Worm (Caenorhabditis elegans) whole organism, young adult: ENCODE results near the gene srd-38.

Experiments used
- B0261.1 ChIP-seq: sonication (generic microtip); optimal IDR thresholded peaks from 2 replicates; lab custom pipeline; 2016; ENCODE audit warnings: mild to moderate bottlenecking, missing genetic modification characterization, moderate library complexity, missing compliant biosample characterization
- C17E4.6 ChIP-seq: fragments of 200-800 bp; sonication (Bioruptor generic); IDR thresholded peaks from 2 replicates; pipeline ENCODE4 v1.3.6; 2022; ENCODE audit warnings: missing genetic modification reagents, missing genetic modification characterization, missing compliant biosample characterization
- F10E7.11 ChIP-seq: sonication (generic microtip); optimal IDR thresholded peaks from 2 replicates; lab custom pipeline; 2017; ENCODE audit warnings: mild to moderate bottlenecking, missing genetic modification characterization, moderate library complexity, missing compliant biosample characterization
- F39B2.1 ChIP-seq: fragments of 200-800 bp; sonication (Bioruptor generic); IDR thresholded peaks from 2 replicates; pipeline ENCODE4 v1.3.6; 2022; ENCODE audit warnings: missing genetic modification reagents, missing genetic modification characterization, missing compliant biosample characterization
- F49E8.2 ChIP-seq: sonication (generic microtip); optimal IDR thresholded peaks from 3 replicates; lab custom pipeline; 2017; ENCODE audit warnings: missing genetic modification characterization, mild to moderate bottlenecking, missing compliant biosample characterization, antibody characterized with exemption, moderate library complexity; ENCODE audit not compliant: insufficient read depth
- F57A8.1 ChIP-seq: fragments of 200-800 bp; sonication (Bioruptor generic); optimal IDR thresholded peaks from 2 replicates; lab custom pipeline; 2018; ENCODE audit warnings: mild to moderate bottlenecking, missing genetic modification characterization, moderate library complexity, missing compliant biosample characterization
- F57C9.4 ChIP-seq: sonication (generic microtip); optimal IDR thresholded peaks from 2 replicates; lab custom pipeline; 2017; ENCODE audit warnings: mild to moderate bottlenecking, missing genetic modification characterization, missing compliant biosample characterization
- K11D2.4 ChIP-seq: fragments of 200-800 bp; sonication (Bioruptor generic); IDR thresholded peaks from 2 replicates; pipeline ENCODE4 v1.3.6; 2022; ENCODE audit warnings: missing genetic modification reagents, missing genetic modification characterization, missing compliant biosample characterization
- T26A5.8 ChIP-seq: sonication (generic microtip); optimal IDR thresholded peaks from 2 replicates; lab custom pipeline; 2016; ENCODE audit warnings: missing genetic modification characterization, missing compliant biosample characterization
- Y53F4B.3 ChIP-seq: fragments of 200-800 bp; sonication (Bioruptor generic); IDR thresholded peaks from 2 replicates; pipeline ENCODE4 v1.3.6; 2022; ENCODE audit warnings: missing genetic modification reagents, missing genetic modification characterization, missing compliant biosample characterization
- Y53G8AR.9 ChIP-seq: fragments of 200-800 bp; sonication (Bioruptor generic); conservative IDR thresholded peaks from 2 replicates; pipeline ENCODE4 v1.3.6; 2022; ENCODE audit warnings: missing genetic modification reagents, missing genetic modification characterization, missing compliant biosample characterization
- Y67H2A.10 ChIP-seq: fragments of 200-800 bp; sonication (Bioruptor generic); conservative IDR thresholded peaks from 2 replicates; pipeline ENCODE4 v1.3.6; 2022; ENCODE audit warnings: missing genetic modification reagents, missing genetic modification characterization, missing compliant biosample characterization
- ZK185.1 ChIP-seq: sonication (generic microtip); optimal IDR thresholded peaks from 2 replicates; lab custom pipeline; 2016; ENCODE audit warnings: mild to moderate bottlenecking, missing genetic modification characterization, missing compliant biosample characterization; ENCODE audit not compliant: poor library complexity, severe bottlenecking
- akir-1 ChIP-seq: fragments of 200-800 bp; sonication (Bioruptor generic); optimal IDR thresholded peaks from 2 replicates; lab custom pipeline; 2018; ENCODE audit warnings: mild to moderate bottlenecking, missing genetic modification characterization, moderate library complexity, missing compliant biosample characterization
- aptf-3 ChIP-seq: fragments of 200-800 bp; sonication (Bioruptor generic); IDR thresholded peaks from 2 replicates; pipeline ENCODE4 v1.3.6; 2022; ENCODE audit warnings: missing genetic modification characterization, missing compliant biosample characterization
- atf-7 ChIP-seq: sonication (generic microtip); optimal IDR thresholded peaks from 2 replicates; lab custom pipeline; 2017; ENCODE audit warnings: mild to moderate bottlenecking, missing genetic modification characterization, missing compliant biosample characterization
- ceh-27 ChIP-seq: fragments of 200-800 bp; sonication (Bioruptor generic); optimal IDR thresholded peaks from 2 replicates; lab custom pipeline; 2018; ENCODE audit warnings: mild to moderate bottlenecking, missing genetic modification characterization, moderate library complexity, missing compliant biosample characterization
- ceh-40 ChIP-seq: fragments of 200-800 bp; sonication (Bioruptor generic); IDR thresholded peaks from 2 replicates; pipeline ENCODE4 v1.3.6; 2022; ENCODE audit warnings: missing genetic modification characterization, missing compliant biosample characterization
- die-1 ChIP-seq: sonication (generic microtip); optimal IDR thresholded peaks from 2 replicates; lab custom pipeline; 2016; ENCODE audit warnings: missing genotype, mild to moderate bottlenecking, missing genetic modification characterization, missing compliant biosample characterization
- ets-4 ChIP-seq: fragments of 200-800 bp; sonication (Bioruptor generic); optimal IDR thresholded peaks from 2 replicates; lab custom pipeline; 2018; ENCODE audit warnings: mild to moderate bottlenecking, missing genetic modification characterization, missing compliant biosample characterization
- hlh-26 ChIP-seq: fragments of 200-800 bp; sonication (Bioruptor generic); conservative IDR thresholded peaks from 2 replicates; pipeline ENCODE4 v1.3.6; 2022; ENCODE audit warnings: missing genetic modification reagents, missing genetic modification characterization, missing compliant biosample characterization
- hrde-1 ChIP-seq: sonication (generic microtip); optimal IDR thresholded peaks from 2 replicates; lab custom pipeline; 2016; ENCODE audit warnings: missing genetic modification characterization, mild to moderate bottlenecking, missing compliant biosample characterization, moderate library complexity, missing genotype, missing genetic modification reagents, borderline replicate concordance
- hsf-1 ChIP-seq: fragments of 200-800 bp; sonication (Bioruptor generic); IDR thresholded peaks from 2 replicates; pipeline ENCODE4 v1.3.6; 2022; ENCODE audit warnings: missing genetic modification reagents, missing genetic modification characterization, missing compliant biosample characterization
- lag-1 ChIP-seq: fragments of 200-800 bp; sonication (Bioruptor generic); IDR thresholded peaks from 2 replicates; pipeline ENCODE4 v1.3.6; 2022; ENCODE audit warnings: missing genetic modification reagents, missing genetic modification characterization, missing compliant biosample characterization
- let-526 ChIP-seq: fragments of 200-800 bp; sonication (Bioruptor generic); IDR thresholded peaks from 2 replicates; pipeline ENCODE4 v1.3.6; 2022; ENCODE audit warnings: missing genetic modification reagents, missing genetic modification characterization, missing compliant biosample characterization
- let-607 ChIP-seq, 2 experiments: fragments of 200-800 bp in 1 of 2; sonication (Bioruptor generic) in 1 of 2; sonication (generic microtip) in 1 of 2; optimal IDR thresholded peaks; 2 replicates each; lab custom pipeline; 2016 to 2018; ENCODE audit warnings: mild to moderate bottlenecking in 2 of 2, missing compliant biosample characterization in 2 of 2, missing genetic modification characterization in 2 of 2, moderate library complexity in 2 of 2, missing genotype in 1 of 2
- lin-35 ChIP-seq, 3 experiments: fragments of 150-350 bp in 2 of 3; sonication (generic microtip) in 1 of 3; optimal IDR thresholded peaks; 2 replicates each; lab custom pipeline; 2014 to 2018; ENCODE audit warnings: missing biosample characterization in 3 of 3, missing genetic modification characterization in 3 of 3, missing genetic modification reagents in 3 of 3
- lsl-1 ChIP-seq: fragments of 200-800 bp; sonication (Bioruptor generic); optimal IDR thresholded peaks from 2 replicates; lab custom pipeline; 2018; ENCODE audit warnings: mild to moderate bottlenecking, missing genetic modification characterization, moderate library complexity, missing compliant biosample characterization
- mcd-1 ChIP-seq: fragments of 200-800 bp; sonication (Bioruptor generic); IDR thresholded peaks from 2 replicates; pipeline ENCODE4 v1.3.6; 2022; ENCODE audit warnings: missing genetic modification reagents, missing genetic modification characterization, missing compliant biosample characterization
- mes-4 ChIP-seq: sonication (generic microtip); optimal IDR thresholded peaks from 2 replicates; lab custom pipeline; 2016; ENCODE audit warnings: missing genotype, missing genetic modification characterization, missing compliant biosample characterization
- nfya-1 ChIP-seq: sonication (generic microtip); optimal IDR thresholded peaks from 2 replicates; lab custom pipeline; 2017; ENCODE audit warnings: antibody characterized with exemption, missing compliant biosample characterization, missing genetic modification characterization, borderline replicate concordance; ENCODE audit not compliant: insufficient read depth
- nhr-27 ChIP-seq: fragments of 200-800 bp; sonication (Bioruptor generic); optimal IDR thresholded peaks from 2 replicates; lab custom pipeline; 2018; ENCODE audit warnings: mild to moderate bottlenecking, missing genetic modification characterization, moderate library complexity, missing compliant biosample characterization
- nhr-90 ChIP-seq: sonication (generic microtip); optimal IDR thresholded peaks from 2 replicates; lab custom pipeline; 2016; ENCODE audit warnings: missing genotype, mild to moderate bottlenecking, missing genetic modification characterization, missing compliant biosample characterization
- pbrm-1 ChIP-seq: fragments of 200-800 bp; sonication (Bioruptor generic); IDR thresholded peaks from 2 replicates; pipeline ENCODE4 v1.3.6; 2022; ENCODE audit warnings: missing genetic modification reagents, missing genetic modification characterization, missing compliant biosample characterization
- repo-1 ChIP-seq: sonication (generic microtip); optimal IDR thresholded peaks from 2 replicates; lab custom pipeline; 2017; ENCODE audit warnings: mild to moderate bottlenecking, missing genetic modification characterization, missing compliant biosample characterization
- rpc-1 ChIP-seq, 2 experiments: fragments of 150-350 bp in 1 of 2; sonication (generic microtip) in 1 of 2; optimal IDR thresholded peaks; 2 replicates each; lab custom pipeline; 2014 to 2018; ENCODE audit warnings: missing biosample characterization in 1 of 2, missing genetic modification characterization in 1 of 2, missing genetic modification reagents in 1 of 2, missing genotype in 1 of 2
- sea-2 ChIP-seq: fragments of 200-800 bp; sonication (Bioruptor generic); IDR thresholded peaks from 2 replicates; pipeline ENCODE4 v1.3.6; 2022; ENCODE audit warnings: missing genetic modification characterization, missing compliant biosample characterization
- snpc-4 ChIP-seq, 5 experiments: fragments of 150-350 bp in 1 of 5; sonication (generic microtip) in 4 of 5; optimal IDR thresholded peaks; 2 replicates each; lab custom pipeline; 2014 to 2018; ENCODE audit warnings: missing genetic modification characterization in 5 of 5, missing biosample characterization in 3 of 5, antibody characterized with exemption in 2 of 5, mild to moderate bottlenecking in 2 of 5, missing compliant biosample characterization in 2 of 5, missing genotype in 2 of 5, moderate library complexity in 2 of 5, missing genetic modification reagents in 1 of 5
- tbp1 ChIP-seq: fragments of 200-800 bp; sonication (Bioruptor generic); optimal IDR thresholded peaks from 2 replicates; lab custom pipeline; 2018; ENCODE audit warnings: mild to moderate bottlenecking, missing genetic modification characterization, missing compliant biosample characterization
- zfh-2 ChIP-seq: fragments of 200-800 bp; sonication (Bioruptor generic); conservative IDR thresholded peaks from 2 replicates; pipeline ENCODE4 v1.3.6; 2022; ENCODE audit warnings: missing genetic modification reagents, missing genetic modification characterization, missing compliant biosample characterization
- ztf-18 ChIP-seq: sonication (generic microtip); optimal IDR thresholded peaks from 2 replicates; lab custom pipeline; 2016; ENCODE audit warnings: missing genotype, mild to moderate bottlenecking, missing genetic modification characterization, missing compliant biosample characterization
- ztf-22 ChIP-seq: fragments of 200-800 bp; sonication (Bioruptor generic); optimal IDR thresholded peaks from 2 replicates; lab custom pipeline; 2018; ENCODE audit warnings: mild to moderate bottlenecking, missing genetic modification characterization, moderate library complexity, missing compliant biosample characterization
- ztf-3 ChIP-seq: fragments of 200-800 bp; sonication (Bioruptor generic); optimal IDR thresholded peaks from 2 replicates; lab custom pipeline; 2018; ENCODE audit warnings: mild to moderate bottlenecking, missing genetic modification characterization, missing compliant biosample characterization

The srd-38 gene

ce11 chrX:13291506-13291905, at the start of gene srd-38:
srd-38 (plus strand) TSS chrX:13291806.
- no peak for TF ChIP-seq nhr-27 (tag; lab: Kevin White, UChicago)
- TF ChIP-seq F39B2.1 (GFP tag; lab: Robert Waterston, UW): no peak
- TF ChIP-seq F10E7.11 (tag; lab: Kevin White, UChicago): no peak
- no peak for TF ChIP-seq mes-4
- no peak for TF ChIP-seq akir-1
- TF ChIP-seq let-526 (GFP tag; lab: Robert Waterston, UW): no peak
- no peak for TF ChIP-seq nhr-90 (tag; lab: Kevin White, UChicago)
- no peak for TF ChIP-seq F49E8.2 (tag; lab: Kevin White, UChicago)
- TF ChIP-seq ztf-22 (GFP tag; lab: Kevin White, UChicago): no peak
- TF ChIP-seq repo-1 (tag; lab: Kevin White, UChicago): no peak
- TF ChIP-seq ceh-40 (GFP tag; lab: Robert Waterston, UW): no peak
- TF ChIP-seq lin-35 (GFP tag; optimal IDR thresholded peaks at IDR 0.05; lab: Kevin White, UChicago): no peak
- no peak for TF ChIP-seq ZK185.1 (tag; lab: Kevin White, UChicago)
- TF ChIP-seq snpc-4 (GFP tag; optimal IDR thresholded peaks at IDR 0.05; lab: Kevin White, UChicago): no peak
- TF ChIP-seq snpc-4 (tag; optimal IDR thresholded peaks at IDR 0.05; lab: Kevin White, UChicago): no peak
- no peak for TF ChIP-seq nfya-1

- no peak for TF ChIP-seq ets-4 (GFP tag; lab: Kevin White, UChicago)
- no peak for TF ChIP-seq tbp1 (GFP tag; lab: Kevin White, UChicago)
- TF ChIP-seq aptf-3 (GFP tag; lab: Robert Waterston, UW): no peak
- no peak for TF ChIP-seq Y53F4B.3
- no peak for TF ChIP-seq F57A8.1 (GFP tag; lab: Kevin White, UChicago)
- no peak for TF ChIP-seq hlh-26 (GFP tag; lab: Robert Waterston, UW)
- TF ChIP-seq die-1: no peak
- no peak for TF ChIP-seq sea-2 (GFP tag; lab: Robert Waterston, UW)
- TF ChIP-seq ztf-18: no peak
- no peak for TF ChIP-seq rpc-1 (optimal IDR thresholded peaks at IDR 0.05; lab: Kevin White, UChicago)
- TF ChIP-seq rpc-1 (tag; optimal IDR thresholded peaks at IDR 0.05; lab: Kevin White, UChicago): no peak
- TF ChIP-seq ztf-3: no peak
- TF ChIP-seq T26A5.8 (tag; lab: Kevin White, UChicago): no peak
- no peak for TF ChIP-seq lsl-1
- no peak for TF ChIP-seq hsf-1 (GFP tag; lab: Robert Waterston, UW)
- TF ChIP-seq hrde-1 (tag; lab: Kevin White, UChicago): no peak
- TF ChIP-seq lag-1 (GFP tag; lab: Robert Waterston, UW): no peak
- no peak for TF ChIP-seq nfya-1
- no peak for TF ChIP-seq atf-7 (tag; lab: Kevin White, UChicago)
These were observed 49.4 kb upstream of the srd-38 start, which contains the start of gene K08H2.5 for ce11 chrX:13242231-13242630. K08H2.5 (minus strand) TSS chrX:13242331.

ce11 chrX:13245090-13245489, 46.5 kb upstream of the srd-38 start, which contains the start of gene hpl-1:
hpl-1 (plus strand) TSS chrX:13245390.
- TF ChIP-seq nhr-27 (tag; lab: Kevin White, UChicago): no peak
- TF ChIP-seq ztf-3: no peak
- no peak for TF ChIP-seq lin-35 (GFP tag; optimal IDR thresholded peaks at IDR 0.05; lab: Kevin White, UChicago)
- TF ChIP-seq B0261.1 (tag; lab: Kevin White, UChicago): no peak
- no peak for TF ChIP-seq Y53G8AR.9
- TF ChIP-seq snpc-4 (GFP tag; optimal IDR thresholded peaks at IDR 0.05; lab: Kevin White, UChicago): no peak
- TF ChIP-seq snpc-4 (tag; optimal IDR thresholded peaks at IDR 0.05; lab: Kevin White, UChicago): no peak
- no peak for TF ChIP-seq pbrm-1
- no peak for TF ChIP-seq ceh-27 (GFP tag; lab: Kevin White, UChicago)
- TF ChIP-seq mcd-1 (GFP tag; lab: Robert Waterston, UW): no peak
- no peak for TF ChIP-seq sea-2 (GFP tag; lab: Robert Waterston, UW)
- no peak for TF ChIP-seq Y67H2A.10
- no peak for TF ChIP-seq zfh-2 (GFP tag; lab: Robert Waterston, UW)
- TF ChIP-seq K11D2.4 (GFP tag; lab: Robert Waterston, UW): no peak
- TF ChIP-seq let-607 (tag; optimal IDR thresholded peaks at IDR 0.05; lab: Kevin White, UChicago): no peak
- TF ChIP-seq C17E4.6 (GFP tag; lab: Robert Waterston, UW): no peak
- no peak for TF ChIP-seq hsf-1 (GFP tag; lab: Robert Waterston, UW)
- no peak for TF ChIP-seq repo-1 (tag; lab: Kevin White, UChicago)
- TF ChIP-seq F57C9.4 (tag; lab: Kevin White, UChicago): no peak
